Fruit fly (Drosophila melanogaster): ENCODE data around the gene CG8360.

Gene CG8360

dm6 chr2L:8229628-8230027, 16.9 kb downstream of the CG8360 start (continued):
- TF ChIP-seq az2 (GFP tag; optimal IDR thresholded peaks at IDR 0.05) (no peak), Bdp1 (GFP tag; optimal IDR thresholded peaks at IDR 0.05) (no peak), lmd (GFP tag; IDR thresholded peaks at IDR 0.05) (peak; percentile 52; the same call in 1 of the 2 replicates), Dbx (GFP tag; IDR thresholded peaks at IDR 0.05) (0 out of 3 replicates have a peak, but pooled peaks have one; percentile 20), sens (GFP tag) (peak; percentile 83), ems (GFP tag; optimal IDR thresholded peaks at IDR 0.05) (peak; percentile 18), Fer1 (GFP tag; optimal IDR thresholded peaks at IDR 0.05) (no peak), hbn (GFP tag; IDR thresholded peaks at IDR 0.05; ENCODE audit: partially characterized antibody) (no peak), CG30431 (GFP tag; optimal IDR thresholded peaks at IDR 0.05) (no peak), HmgD (GFP tag; optimal IDR thresholded peaks at IDR 0.05) (no peak), CG4820 (GFP tag; optimal IDR thresholded peaks at IDR 0.05) (no peak), CG7987 (GFP tag; optimal IDR thresholded peaks at IDR 0.05) (no peak), CG6813 (GFP tag; optimal IDR thresholded peaks at IDR 0.05) (no peak), pnt (GFP tag; optimal IDR thresholded peaks at IDR 0.05) (peak; percentile 14), sqz (GFP tag; optimal IDR thresholded peaks at IDR 0.05) (no peak), NfI (GFP tag; optimal IDR thresholded peaks at IDR 0.05) (no peak), run (tag; optimal IDR thresholded peaks at IDR 0.05) (no peak), Hr39 (optimal IDR thresholded peaks at IDR 0.05) (no peak), tll (GFP tag; optimal IDR thresholded peaks at IDR 0.05) (no peak), repo (GFP tag; optimal IDR thresholded peaks at IDR 0.05) (no peak), kni (GFP tag; optimal IDR thresholded peaks at IDR 0.05) (no peak), CrebB (tag; optimal IDR thresholded peaks at IDR 0.05) (no peak), stwl (tag; optimal IDR thresholded peaks at IDR 0.05) (no peak), CG2116 (GFP tag; optimal IDR thresholded peaks at IDR 0.05) (no peak), dmrt99B (tag; optimal IDR thresholded peaks at IDR 0.05) (no peak), wek (GFP tag; optimal IDR thresholded peaks at IDR 0.05) (no peak), CG32767 (GFP tag; IDR thresholded peaks at IDR 0.05) (no peak), CG2202 (tag; optimal IDR thresholded peaks at IDR 0.05) (no peak), croc (GFP tag; conservative IDR thresholded peaks at IDR 0.05) (no peak), Abd-B (GFP tag; optimal IDR thresholded peaks at IDR 0.05) (peak; percentile 17), ara (GFP tag; IDR thresholded peaks at IDR 0.05) (no peak), pita (GFP tag; optimal IDR thresholded peaks at IDR 0.05) (no peak), CG15073 (GFP tag; optimal IDR thresholded peaks at IDR 0.05) (no peak), crc (GFP tag; optimal IDR thresholded peaks at IDR 0.05) (no peak), Doc2 (GFP tag; IDR thresholded peaks at IDR 0.05) (no peak), seq (GFP tag; IDR thresholded peaks at IDR 0.05) (no peak), cwo (GFP tag; optimal IDR thresholded peaks at IDR 0.05) (no peak), bigmax (GFP tag; optimal IDR thresholded peaks at IDR 0.05) (no peak), CG17359 (tag; optimal IDR thresholded peaks at IDR 0.05) (no peak), danr (GFP tag; IDR thresholded peaks at IDR 0.05) (no peak), D (optimal IDR thresholded peaks at IDR 0.05) (no peak), D (GFP tag; optimal IDR thresholded peaks at IDR 0.05) (no peak), dpn (GFP tag; optimal IDR thresholded peaks at IDR 0.05) (no peak), crp (GFP tag; optimal IDR thresholded peaks at IDR 0.05) (no peak), CG17829 (tag; optimal IDR thresholded peaks at IDR 0.05) (no peak), CG17568 (GFP tag; optimal IDR thresholded peaks at IDR 0.05) (no peak), Gug (GFP tag; IDR thresholded peaks at IDR 0.05) (0 out of 4 replicates have a peak, but pooled peaks have one; percentile 24), MESR4 (GFP tag; optimal IDR thresholded peaks at IDR 0.05) (no peak), Side (GFP tag; optimal IDR thresholded peaks at IDR 0.05) (no peak), CG2129 (GFP tag; IDR thresholded peaks at IDR 0.05; ENCODE audit: partially characterized antibody) (no peak), CG42726 (GFP tag; IDR thresholded peaks at IDR 0.05; ENCODE audit: partially characterized antibody) (no peak), br (optimal IDR thresholded peaks at IDR 0.05) (no peak)
